Worm (Caenorhabditis elegans) whole organism, L3 larva: Measurements from ENCODE around the gene W09D6.1.

ENCODE experiments used
- ama-1 ChIP-seq: fragments of 150-350 bp; optimal IDR thresholded peaks from 2 replicates; lab custom pipeline; 2018
- ceh-82 ChIP-seq: fragments of 150-350 bp; optimal IDR thresholded peaks from 2 replicates; lab custom pipeline; 2014; ENCODE audit warnings: missing biosample characterization, missing genetic modification characterization
- egl-27 ChIP-seq: sonication (generic microtip); optimal IDR thresholded peaks from 4 replicates; lab custom pipeline; 2017; ENCODE audit warnings: missing biosample characterization, missing genetic modification reagents, missing genetic modification characterization
- elt-1 ChIP-seq: fragments of 150-350 bp; optimal IDR thresholded peaks from 2 replicates; lab custom pipeline; 2014; ENCODE audit warnings: missing biosample characterization, missing genetic modification characterization
- lin-39 ChIP-seq: fragments of 150-350 bp; optimal IDR thresholded peaks from 2 replicates; lab custom pipeline; 2018; ENCODE audit warnings: missing biosample characterization, missing genetic modification reagents, missing genetic modification characterization
- nhr-237 ChIP-seq: fragments of 150-350 bp; optimal IDR thresholded peaks from 2 replicates; lab custom pipeline; 2014; ENCODE audit warnings: missing biosample characterization, missing genetic modification characterization
- nhr-28 ChIP-seq: fragments of 150-350 bp; optimal IDR thresholded peaks from 2 replicates; lab custom pipeline; 2014; ENCODE audit warnings: missing biosample characterization, missing genetic modification characterization
- pqm-1 ChIP-seq: fragments of 150-350 bp; optimal IDR thresholded peaks from 2 replicates; lab custom pipeline; 2017; ENCODE audit warnings: missing biosample characterization, missing genetic modification characterization, inconsistent platforms

DNA sequence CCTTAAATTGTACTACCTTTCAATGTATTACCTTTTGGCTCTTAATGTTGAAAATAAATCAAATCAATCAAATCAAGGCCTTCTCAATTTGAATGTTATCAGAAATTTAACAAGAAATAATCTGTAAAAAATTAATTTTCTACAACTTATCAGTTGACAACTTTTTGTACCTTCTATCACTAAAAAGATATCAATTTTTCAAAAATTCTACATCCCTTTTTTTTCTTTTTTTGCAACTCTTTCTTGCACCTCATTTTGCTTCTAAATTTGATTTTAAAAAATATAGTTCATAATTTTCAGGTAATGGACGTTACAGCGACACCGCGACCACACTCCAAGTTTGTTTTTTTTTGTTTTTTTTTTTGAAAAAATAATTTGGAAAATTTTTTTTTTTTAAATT lies 19.5 kb downstream of the W09D6.1 start, which contains the start of gene W09D6.5:
- TF ChIP-seq egl-27 (no peak), nhr-28 (tag; lab: Kevin White, UChicago) (no peak), lin-39 (tag; lab: Kevin White, UChicago) (no peak), nhr-237 (tag; lab: Kevin White, UChicago) (no peak), ama-1 (lab: Kevin White, UChicago) (no peak), pqm-1 (tag; lab: Kevin White, UChicago) (no peak), ceh-82 (tag; lab: Kevin White, UChicago) (no peak), elt-1 (tag; lab: Kevin White, UChicago) (no peak)
